Worm (Caenorhabditis elegans) whole organism, L4/young adult: ENCODE results near the gene srj-11.

Experiments
- W03F9.2 ChIP-seq: fragments of 150-350 bp; optimal IDR thresholded peaks from 2 replicates; lab custom pipeline; 2014; ENCODE audit warnings: missing biosample characterization, missing genetic modification characterization
- him-1 ChIP-seq: sonication (generic microtip); optimal IDR thresholded peaks from 2 replicates; lab custom pipeline; 2016; ENCODE audit warnings: missing genotype, missing genetic modification reagents, missing genetic modification characterization, missing compliant biosample characterization

DNA sequence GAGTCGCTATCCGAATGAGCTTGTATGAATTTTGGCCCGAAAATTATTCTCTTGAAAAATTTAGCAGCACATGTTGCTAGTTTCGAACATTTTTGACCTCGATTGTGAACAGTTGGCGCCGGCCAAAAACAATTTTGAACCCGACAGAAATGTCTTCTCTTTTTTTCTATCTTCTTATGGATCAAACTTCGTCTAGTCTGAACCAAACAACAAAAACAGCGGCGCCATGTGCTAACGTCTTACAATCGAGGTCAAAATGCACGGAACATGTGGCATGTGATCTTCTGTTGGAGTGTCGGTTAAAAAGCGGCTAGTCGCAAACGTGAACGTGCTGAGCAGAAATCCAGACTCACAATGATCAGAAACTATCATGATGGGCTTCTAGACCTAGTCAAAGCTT, 35.0 kb downstream of the srj-11 start:
- TF ChIP-seq him-1: no peak
- TF ChIP-seq W03F9.2 (tag; lab: Kevin White, UChicago): no peak
